Fruit fly (Drosophila melanogaster): ENCODE data around the gene RpS17.

DNA sequence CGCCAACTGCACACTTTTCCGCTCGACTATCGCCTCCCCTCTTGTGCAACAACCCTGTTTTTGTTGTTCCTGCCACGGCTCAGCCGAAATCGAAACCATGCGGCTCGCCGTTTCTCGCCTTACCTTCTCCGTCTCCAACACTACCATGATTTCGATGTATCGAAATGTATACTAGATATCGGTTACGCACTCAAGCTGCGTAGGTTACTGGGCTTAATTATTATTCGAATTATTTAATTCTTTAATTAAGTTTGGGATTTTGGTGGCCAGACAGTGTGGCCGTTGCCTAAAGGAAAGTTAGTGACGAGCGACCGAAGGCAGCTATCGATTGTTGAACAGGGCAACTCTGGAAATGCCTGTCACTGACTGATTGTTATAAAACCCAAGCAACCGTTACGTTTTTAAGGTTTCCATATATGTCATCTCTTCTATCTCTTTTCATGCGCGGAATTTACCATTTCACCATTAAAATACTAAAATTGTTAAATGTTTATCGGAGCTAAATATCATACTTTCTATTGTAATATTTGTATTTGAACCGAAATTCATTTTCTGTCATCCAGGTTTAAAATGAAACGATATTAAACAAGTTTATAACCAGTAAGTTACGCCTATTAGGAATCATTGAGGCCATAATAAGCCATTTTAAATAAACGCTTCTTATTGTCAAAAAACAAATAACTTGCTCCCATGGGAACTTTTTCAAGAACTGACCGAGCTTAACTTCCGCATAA is 27.3 kb downstream of the RpS17 start, which contains the start of gene eIF4E1:
- TF ChIP-seq Sin3A (optimal IDR thresholded peaks at IDR 0.05) (no peak), ttk (optimal IDR thresholded peaks at IDR 0.05) (no peak), insv (optimal IDR thresholded peaks at IDR 0.05) (no peak), h (optimal IDR thresholded peaks at IDR 0.05) (no peak), Myc (optimal IDR thresholded peaks at IDR 0.05) (no peak)

Measured in Kc167 (cell line).